Worm (Caenorhabditis elegans): ENCODE measurements around the gene cdh-10.

DNA sequence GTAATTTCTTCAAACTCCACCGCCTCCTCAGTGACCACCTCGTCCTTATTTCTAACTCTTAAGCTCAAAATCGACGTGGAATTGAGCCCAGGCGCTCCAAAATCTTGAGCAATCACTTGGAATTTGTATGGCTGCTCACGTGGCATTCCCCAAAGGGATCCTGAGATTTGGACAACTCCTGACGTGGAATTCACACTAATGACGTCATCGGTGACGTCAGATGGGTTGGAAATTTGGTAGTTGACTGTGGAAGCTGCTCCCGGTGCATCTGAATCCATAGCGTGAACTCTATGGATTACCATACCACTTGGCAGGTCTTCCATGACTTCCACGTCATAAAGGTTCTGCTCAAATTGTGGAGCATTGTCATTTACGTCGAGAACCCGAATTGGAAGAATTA, 8.0 kb downstream of the cdh-10 start:
- TF ChIP-seq fkh-10 (GFP tag; optimal IDR thresholded peaks at IDR 0.05) (no peak), ama-1 (optimal IDR thresholded peaks at IDR 0.05) (no peak), pqm-1 (tag; optimal IDR thresholded peaks at IDR 0.05) (no peak), sox-2 (GFP tag; IDR thresholded peaks at IDR 0.05) (no peak), unc-86 (tag; optimal IDR thresholded peaks at IDR 0.05) (no peak), fkh-6 (tag; optimal IDR thresholded peaks at IDR 0.05) (no peak), pha-4 (tag; optimal IDR thresholded peaks at IDR 0.05) (no peak)

Measured in whole organism, late embryonic.